Worm (Caenorhabditis elegans) whole organism, midembryonic: ENCODE data around the gene clec-149.

ENCODE experiments used
- T22C8.4 ChIP-seq: fragments of 200-800 bp; sonication (Bioruptor generic); IDR thresholded peaks from 2 replicates; pipeline ENCODE4 v1.3.6; 2022; ENCODE audit warnings: missing genetic modification characterization, missing compliant biosample characterization
- cog-1 ChIP-seq: sonication (generic microtip); optimal IDR thresholded peaks from 2 replicates; lab custom pipeline; 2016; ENCODE audit warnings: missing genetic modification characterization, missing compliant biosample characterization
- flt-1 ChIP-seq: fragments of 200-800 bp; sonication (Bioruptor generic); IDR thresholded peaks from 2 replicates; pipeline ENCODE4 v1.3.6; 2022; ENCODE audit warnings: missing genetic modification characterization, missing compliant biosample characterization
- klf-2 ChIP-seq: fragments of 200-800 bp; sonication (Bioruptor generic); conservative IDR thresholded peaks from 2 replicates; pipeline ENCODE4 v1.3.6; 2022; ENCODE audit warnings: missing genetic modification reagents, missing genetic modification characterization, missing compliant biosample characterization
- med-1 ChIP-seq: sonication (generic microtip); optimal IDR thresholded peaks from 2 replicates; lab custom pipeline; 2017; ENCODE audit warnings: missing genetic modification characterization, mild to moderate bottlenecking, missing compliant biosample characterization, antibody characterized with exemption, missing genetic modification reagents; ENCODE audit not compliant: insufficient read depth
- ref-1 ChIP-seq: fragments of 200-800 bp; sonication (Bioruptor generic); conservative IDR thresholded peaks from 2 replicates; pipeline ENCODE4 v1.3.6; 2022; ENCODE audit warnings: missing genetic modification reagents, missing genetic modification characterization, missing compliant biosample characterization
- tab-1 ChIP-seq: fragments of 200-800 bp; sonication (Bioruptor generic); IDR thresholded peaks from 2 replicates; pipeline ENCODE4 v1.3.6; 2022; ENCODE audit warnings: missing genetic modification characterization, missing compliant biosample characterization
- ztf-23 ChIP-seq: fragments of 200-800 bp; sonication (Bioruptor generic); IDR thresholded peaks from 2 replicates; pipeline ENCODE4 v1.3.6; 2022; ENCODE audit warnings: missing genetic modification reagents, missing genetic modification characterization, missing compliant biosample characterization
- ztf-29 ChIP-seq: fragments of 200-800 bp; sonication (Bioruptor generic); IDR thresholded peaks from 2 replicates; pipeline ENCODE4 v1.3.6; 2022; ENCODE audit warnings: missing genetic modification reagents, missing genetic modification characterization, missing compliant biosample characterization

The clec-149 gene

ce11 chrIII:822546-823272 lies at the start of gene clec-149:
Gene clec-149, plus strand, starts transcription at chrIII:823222.
- TF ChIP-seq flt-1 (no peak), T22C8.4 (GFP tag; lab: Robert Waterston, UW) (no peak), ref-1 (GFP tag; lab: Robert Waterston, UW) (no peak), ztf-23 (GFP tag; lab: Robert Waterston, UW) (no peak), klf-2 (GFP tag; lab: Robert Waterston, UW) (no peak), ztf-29 (GFP tag; lab: Robert Waterston, UW) (no peak), med-1 (GFP tag; lab: Kevin White, UChicago) (no peak), tab-1 (no peak), cog-1 (tag; lab: Kevin White, UChicago) (no peak)

ce11 chrIII:775443-775842 lies 47.6 kb upstream of the clec-149 start:
- TF ChIP-seq ztf-23 (GFP tag; lab: Robert Waterston, UW) (no peak), ref-1 (GFP tag; lab: Robert Waterston, UW) (no peak), flt-1 (no peak), tab-1 (no peak), klf-2 (GFP tag; lab: Robert Waterston, UW) (no peak), med-1 (GFP tag; lab: Kevin White, UChicago) (no peak), ztf-29 (GFP tag; lab: Robert Waterston, UW) (no peak), cog-1 (tag; lab: Kevin White, UChicago) (no peak), T22C8.4 (GFP tag; lab: Robert Waterston, UW) (no peak)

ce11 chrIII:778771-779170 lies 44.3 kb upstream of the clec-149 start, which contains the start of gene alh-11:
Gene alh-11, minus strand, starts transcription at chrIII:778871.
- TF ChIP-seq tab-1 (no peak), cog-1 (tag; lab: Kevin White, UChicago) (no peak), klf-2 (GFP tag; lab: Robert Waterston, UW) (no peak), flt-1 (no peak), med-1 (GFP tag; lab: Kevin White, UChicago) (no peak), ref-1 (GFP tag; lab: Robert Waterston, UW) (no peak), T22C8.4 (GFP tag; lab: Robert Waterston, UW) (no peak), ztf-29 (GFP tag; lab: Robert Waterston, UW) (no peak), ztf-23 (GFP tag; lab: Robert Waterston, UW) (no peak)

DNA sequence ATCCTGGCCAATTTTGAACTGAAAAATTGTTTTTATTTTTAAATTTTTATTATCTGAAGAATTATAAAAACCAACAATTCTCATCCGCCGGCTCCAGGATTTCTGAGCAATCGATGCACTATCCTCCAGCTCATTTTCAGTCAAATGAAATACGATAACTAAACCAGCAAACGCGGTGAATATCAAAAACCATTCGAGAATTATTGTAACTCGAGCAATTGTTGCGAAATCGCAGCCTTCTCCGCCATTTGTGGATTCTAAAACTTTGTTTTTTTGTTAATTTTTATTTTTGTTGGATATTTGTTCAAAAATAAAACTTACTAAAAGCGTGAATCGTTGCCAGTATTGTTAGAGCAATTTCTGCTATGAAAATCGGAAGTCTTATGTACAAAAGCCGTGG lies 40.5 kb upstream of the clec-149 start:
- no peak for TF ChIP-seq flt-1
- TF ChIP-seq ref-1 (GFP tag; lab: Robert Waterston, UW) = no peak
- TF ChIP-seq T22C8.4 (GFP tag; lab: Robert Waterston, UW) = no peak
- TF ChIP-seq tab-1 = no peak
- TF ChIP-seq med-1 (GFP tag; lab: Kevin White, UChicago) = no peak
- no peak for TF ChIP-seq ztf-29 (GFP tag; lab: Robert Waterston, UW)
- no peak for TF ChIP-seq klf-2 (GFP tag; lab: Robert Waterston, UW)
- no peak for TF ChIP-seq cog-1 (tag; lab: Kevin White, UChicago)
- no peak for TF ChIP-seq ztf-23 (GFP tag; lab: Robert Waterston, UW)

DNA sequence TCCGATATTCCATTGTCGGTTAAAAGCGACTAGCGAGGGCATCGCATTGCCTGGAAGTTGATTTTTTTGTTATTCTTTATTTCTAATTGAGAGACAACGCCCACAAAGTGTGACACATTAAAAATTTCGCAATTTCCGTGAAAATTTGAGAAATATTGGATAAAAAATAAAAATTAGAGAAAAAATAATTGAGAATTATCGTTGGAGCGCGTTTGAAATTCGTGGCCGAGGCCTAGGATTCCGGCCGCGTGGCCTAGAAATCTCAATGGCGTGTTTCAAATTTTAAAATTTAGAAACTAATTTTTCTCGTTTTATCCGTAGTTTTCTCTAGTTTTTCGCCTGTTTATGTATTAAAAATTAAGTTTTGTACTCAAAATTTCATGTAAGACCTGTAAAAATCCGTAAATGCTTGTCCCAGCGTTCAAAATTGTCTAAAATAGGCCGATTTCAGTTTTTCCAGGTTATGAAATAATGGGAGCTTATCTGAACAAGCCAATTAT lies 39.7 kb upstream of the clec-149 start, which contains the start of the genes dagl-2 and ppm-1.G:
Gene dagl-2 (minus strand): TSS at position 52 of the 500 bp plus-strand sequence.
Gene ppm-1.G (plus strand): TSS at position 450 of the 500 bp plus-strand sequence.
- TF ChIP-seq cog-1 (tag; lab: Kevin White, UChicago) (peak; percentile 33), med-1 (GFP tag; lab: Kevin White, UChicago) (no peak), tab-1 (no peak), ztf-23 (GFP tag; lab: Robert Waterston, UW) (0 out of 2 replicates have a peak, but pooled peaks have one; percentile 55)

DNA sequence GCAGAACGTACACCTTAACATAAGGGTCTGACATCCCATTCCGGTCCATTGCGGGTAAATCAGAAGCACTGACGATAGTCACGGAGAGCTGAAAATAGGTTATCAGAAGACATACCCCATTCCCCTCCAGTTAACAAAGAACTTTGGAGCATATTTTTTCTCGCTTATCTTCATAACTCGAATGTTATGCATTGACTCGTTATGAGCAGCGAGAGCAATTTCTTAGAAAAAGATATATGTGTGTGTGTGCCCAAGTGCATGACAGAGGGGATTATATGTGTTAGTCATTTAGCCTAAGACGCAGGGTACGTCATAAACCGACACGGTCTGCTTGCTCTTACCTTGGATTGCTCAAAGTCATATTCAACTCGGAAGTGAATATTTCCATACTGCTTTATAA lies 33.4 kb upstream of the clec-149 start:
- no peak for TF ChIP-seq T22C8.4 (GFP tag; lab: Robert Waterston, UW)
- no peak for TF ChIP-seq tab-1
- TF ChIP-seq flt-1 = no peak
- no peak for TF ChIP-seq ztf-23 (GFP tag; lab: Robert Waterston, UW)
- TF ChIP-seq ref-1 (GFP tag; lab: Robert Waterston, UW) = no peak
- no peak for TF ChIP-seq cog-1 (tag; lab: Kevin White, UChicago)
- TF ChIP-seq ztf-29 (GFP tag; lab: Robert Waterston, UW) = no peak
- no peak for TF ChIP-seq klf-2 (GFP tag; lab: Robert Waterston, UW)
- no peak for TF ChIP-seq med-1 (GFP tag; lab: Kevin White, UChicago)

DNA sequence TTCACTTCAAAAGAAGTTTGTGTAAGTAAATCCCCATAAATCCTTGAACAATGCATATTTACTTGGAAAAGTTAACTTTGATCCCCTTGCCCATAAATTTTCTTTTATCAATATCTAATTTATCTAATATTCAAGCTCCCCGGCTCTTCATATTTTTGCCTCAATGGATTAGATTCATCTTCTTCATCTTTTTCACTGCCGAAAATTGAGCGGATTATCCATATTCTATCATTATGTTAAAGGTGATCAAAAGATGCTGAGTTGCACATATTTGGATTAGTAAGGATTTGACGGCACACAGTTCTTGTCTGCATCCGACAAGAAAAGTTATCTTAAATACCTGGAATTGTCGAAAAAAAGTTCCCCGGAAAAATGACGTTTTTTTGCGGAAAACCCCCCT lies 32.4 kb upstream of the clec-149 start:
- no peak for TF ChIP-seq ztf-29 (GFP tag; lab: Robert Waterston, UW)
- no peak for TF ChIP-seq tab-1
- TF ChIP-seq T22C8.4 (GFP tag; lab: Robert Waterston, UW) = no peak
- TF ChIP-seq flt-1 = no peak
- TF ChIP-seq klf-2 (GFP tag; lab: Robert Waterston, UW) = no peak
- TF ChIP-seq ref-1 (GFP tag; lab: Robert Waterston, UW) = no peak

ce11 chrIII:793595-793994 lies 29.4 kb upstream of the clec-149 start, which contains the start of gene snt-2:
Gene snt-2, minus strand, starts transcription at chrIII:793733.
- no peak for TF ChIP-seq ref-1 (GFP tag; lab: Robert Waterston, UW)
- TF ChIP-seq flt-1 = 0 out of 2 replicates have a peak, but pooled peaks have one; percentile 41
- no peak for TF ChIP-seq ztf-23 (GFP tag; lab: Robert Waterston, UW)
- no peak for TF ChIP-seq klf-2 (GFP tag; lab: Robert Waterston, UW)

DNA sequence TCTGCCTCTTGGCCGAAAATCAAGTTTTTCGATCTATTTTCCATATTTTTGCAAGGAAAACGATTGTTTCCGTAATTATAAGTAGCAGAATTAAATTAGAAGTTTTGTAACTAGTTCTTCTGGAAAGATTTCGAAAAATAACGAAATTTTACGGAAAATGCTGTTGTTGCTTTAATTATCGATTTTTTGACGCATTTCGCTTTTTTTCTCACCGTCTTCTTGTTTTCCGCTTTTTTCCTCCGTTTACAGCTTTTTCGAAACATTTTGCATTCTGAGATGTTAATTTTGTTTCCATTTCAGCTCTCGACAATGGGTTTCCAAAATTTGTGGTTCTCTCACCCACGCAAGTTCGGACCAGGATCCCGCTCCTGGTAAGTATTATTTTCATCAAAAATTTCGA lies 29.0 kb upstream of the clec-149 start, which contains the start of gene rps-29:
Gene rps-29 (plus strand): TSS at position 301 of the 400 bp plus-strand sequence.
- no peak for TF ChIP-seq flt-1
- no peak for TF ChIP-seq ref-1 (GFP tag; lab: Robert Waterston, UW)
- TF ChIP-seq T22C8.4 (GFP tag; lab: Robert Waterston, UW) = peak; percentile 71
